Worm (Caenorhabditis elegans) whole organism, L1 larva: Measurements from ENCODE around the gene nas-27.

ENCODE experiments used
- fkh-4 ChIP-seq: sonication (generic microtip); optimal IDR thresholded peaks from 2 replicates; lab custom pipeline; 2016; ENCODE audit warnings: missing compliant biosample characterization, missing genetic modification characterization, borderline replicate concordance
- nhr-12 ChIP-seq: sonication (generic microtip); optimal IDR thresholded peaks from 2 replicates; lab custom pipeline; 2017; ENCODE audit warnings: missing biosample characterization, missing genetic modification characterization
- nhr-76 ChIP-seq: sonication (generic microtip); optimal IDR thresholded peaks from 2 replicates; lab custom pipeline; 2017; ENCODE audit warnings: missing biosample characterization, missing genetic modification characterization

- no peak for TF ChIP-seq nhr-76 (tag; lab: Kevin White, UChicago)
- no peak for TF ChIP-seq nhr-12 (tag; lab: Kevin White, UChicago)
- TF ChIP-seq fkh-4 (tag; lab: Kevin White, UChicago), result no peak
Observed at ce11 chrII:1159718-1160117, 19.4 kb downstream of the nas-27 start.
